Worm (Caenorhabditis elegans) whole organism, L1 larva: ENCODE results near the gene Y25C1A.2.

ENCODE experiments used
- C16A3.4 ChIP-seq: fragments of 150-350 bp; optimal IDR thresholded peaks from 2 replicates; lab custom pipeline; 2014; ENCODE audit warnings: missing biosample characterization, missing genetic modification characterization
- F16B12.6 ChIP-seq: fragments of 150-350 bp; optimal IDR thresholded peaks from 2 replicates; lab custom pipeline; 2014; ENCODE audit warnings: missing biosample characterization, missing genetic modification characterization
- Y116A8C.19 ChIP-seq: sonication (generic microtip); optimal IDR thresholded peaks from 2 replicates; lab custom pipeline; 2016; ENCODE audit warnings: missing compliant biosample characterization, missing genetic modification characterization, borderline replicate concordance
- aha-1 ChIP-seq: fragments of 150-350 bp; optimal IDR thresholded peaks from 2 replicates; lab custom pipeline; 2014; ENCODE audit warnings: missing biosample characterization, missing genetic modification characterization
- blmp-1 ChIP-seq: fragments of 150-350 bp; optimal IDR thresholded peaks from 2 replicates; lab custom pipeline; 2014; ENCODE audit warnings: missing biosample characterization, missing genetic modification characterization
- ceh-8 ChIP-seq: fragments of 200-800 bp; sonication (Bioruptor generic); optimal IDR thresholded peaks from 2 replicates; lab custom pipeline; 2018; ENCODE audit warnings: mild to moderate bottlenecking, missing genetic modification characterization, moderate library complexity, missing compliant biosample characterization
- ces-1 ChIP-seq: fragments of 150-350 bp; optimal IDR thresholded peaks from 2 replicates; lab custom pipeline; 2014; ENCODE audit warnings: missing biosample characterization, missing genetic modification reagents, missing genetic modification characterization
- dpl-1 ChIP-seq, 3 experiments: fragments of 150-350 bp in 2 of 3; sonication (generic microtip) in 1 of 3; optimal IDR thresholded peaks; 2 replicates each; lab custom pipeline; 2014 to 2017; ENCODE audit warnings: missing biosample characterization in 3 of 3, missing genetic modification characterization in 3 of 3, missing genetic modification reagents in 3 of 3
- dsc-1 ChIP-seq: sonication (generic microtip); optimal IDR thresholded peaks from 2 replicates; lab custom pipeline; 2016; ENCODE audit warnings: mild to moderate bottlenecking, missing genetic modification characterization, missing compliant biosample characterization
- efl-1 ChIP-seq, 4 experiments: fragments of 150-350 bp; optimal IDR thresholded peaks in 3 of 4; peaks in 1 of 4; 1 replicate in 1 of 4; 2 replicates in 3 of 4; lab custom pipeline; 2014; ENCODE audit warnings: missing biosample characterization in 2 of 4, missing genetic modification characterization in 2 of 4, missing genetic modification reagents in 2 of 4
- egl-13 ChIP-seq: sonication (generic microtip); optimal IDR thresholded peaks from 2 replicates; lab custom pipeline; 2016; ENCODE audit warnings: missing genotype, missing genetic modification reagents, missing genetic modification characterization, missing compliant biosample characterization
- elt-2 ChIP-seq: sonication (generic microtip); optimal IDR thresholded peaks from 2 replicates; lab custom pipeline; 2016; ENCODE audit warnings: missing genetic modification characterization, mild to moderate bottlenecking, inconsistent platforms, missing compliant biosample characterization, missing genetic modification reagents
- ets-5 ChIP-seq: fragments of 200-800 bp; sonication (Bioruptor generic); IDR thresholded peaks from 2 replicates; pipeline ENCODE4 v1.3.6; 2022; ENCODE audit warnings: missing genetic modification characterization, missing compliant biosample characterization
- fkh-10 ChIP-seq: sonication (generic microtip); optimal IDR thresholded peaks from 2 replicates; lab custom pipeline; 2017; ENCODE audit warnings: missing biosample characterization, missing genetic modification reagents, missing genetic modification characterization
- fkh-4 ChIP-seq: sonication (generic microtip); optimal IDR thresholded peaks from 2 replicates; lab custom pipeline; 2016; ENCODE audit warnings: missing compliant biosample characterization, missing genetic modification characterization, borderline replicate concordance
- fos-1 ChIP-seq: fragments of 150-350 bp; optimal IDR thresholded peaks from 2 replicates; lab custom pipeline; 2014; ENCODE audit warnings: missing biosample characterization, missing genetic modification characterization
- grh-1 ChIP-seq: fragments of 200-800 bp; sonication (Bioruptor generic); IDR thresholded peaks from 2 replicates; pipeline ENCODE4 v1.3.6; 2022; ENCODE audit warnings: missing genetic modification reagents, missing genetic modification characterization, missing compliant biosample characterization
- hlh-17 ChIP-seq: fragments of 200-800 bp; sonication (Bioruptor generic); optimal IDR thresholded peaks from 2 replicates; lab custom pipeline; 2018; ENCODE audit warnings: missing genetic modification characterization, mild to moderate bottlenecking, missing compliant biosample characterization, moderate library complexity, borderline replicate concordance
- hpl-2 ChIP-seq: fragments of 150-350 bp; optimal IDR thresholded peaks from 2 replicates; lab custom pipeline; 2014; ENCODE audit warnings: missing biosample characterization, missing genetic modification reagents, missing genetic modification characterization
- irx-1 ChIP-seq: sonication (generic microtip); optimal IDR thresholded peaks from 2 replicates; lab custom pipeline; 2016; ENCODE audit warnings: missing genetic modification characterization, missing compliant biosample characterization
- isw-1 ChIP-seq: fragments of 200-800 bp; sonication (Bioruptor generic); IDR thresholded peaks from 2 replicates; pipeline ENCODE4 v1.3.6; 2022; ENCODE audit warnings: missing genetic modification characterization, missing compliant biosample characterization
- jun-1 ChIP-seq: fragments of 150-350 bp; optimal IDR thresholded peaks from 2 replicates; lab custom pipeline; 2014; ENCODE audit warnings: missing biosample characterization, missing genetic modification reagents, missing genetic modification characterization
- lin-13 ChIP-seq: fragments of 150-350 bp; optimal IDR thresholded peaks from 2 replicates; lab custom pipeline; 2014; ENCODE audit warnings: missing biosample characterization, missing genetic modification reagents, missing genetic modification characterization
- lin-39 ChIP-seq: fragments of 150-350 bp; optimal IDR thresholded peaks from 2 replicates; lab custom pipeline; 2014; ENCODE audit warnings: missing biosample characterization, missing genetic modification reagents, missing genetic modification characterization
- mef-2 ChIP-seq: fragments of 150-350 bp; optimal IDR thresholded peaks from 2 replicates; lab custom pipeline; 2014; ENCODE audit warnings: missing biosample characterization, missing genetic modification characterization
- mep-1 ChIP-seq: fragments of 150-350 bp; optimal IDR thresholded peaks from 2 replicates; lab custom pipeline; 2014; ENCODE audit warnings: missing biosample characterization, missing genetic modification characterization
- nhr-11 ChIP-seq: fragments of 150-350 bp; optimal IDR thresholded peaks from 2 replicates; lab custom pipeline; 2014; ENCODE audit warnings: missing biosample characterization, missing genetic modification characterization
- nhr-20 ChIP-seq: sonication (generic microtip); optimal IDR thresholded peaks from 2 replicates; lab custom pipeline; 2016; ENCODE audit warnings: mild to moderate bottlenecking, missing genetic modification characterization, missing compliant biosample characterization
- nhr-28 ChIP-seq: fragments of 150-350 bp; optimal IDR thresholded peaks from 2 replicates; lab custom pipeline; 2014; ENCODE audit warnings: missing biosample characterization, missing genetic modification characterization
- nhr-76 ChIP-seq: sonication (generic microtip); optimal IDR thresholded peaks from 2 replicates; lab custom pipeline; 2017; ENCODE audit warnings: missing biosample characterization, missing genetic modification characterization
- nhr-77 ChIP-seq: fragments of 150-350 bp; optimal IDR thresholded peaks from 2 replicates; lab custom pipeline; 2014; ENCODE audit warnings: missing biosample characterization, missing genetic modification characterization
- nhr-84 ChIP-seq: sonication (generic microtip); optimal IDR thresholded peaks from 2 replicates; lab custom pipeline; 2017; ENCODE audit warnings: missing biosample characterization, missing genetic modification characterization
- nhr-85 ChIP-seq: sonication (generic microtip); peaks from one replicate; lab custom pipeline; 2016; ENCODE audit warnings: missing genetic modification characterization, inconsistent platforms, missing compliant biosample characterization
- nhr-90 ChIP-seq: sonication (generic microtip); optimal IDR thresholded peaks from 2 replicates; lab custom pipeline; 2016; ENCODE audit warnings: mild to moderate bottlenecking, missing genetic modification characterization, missing compliant biosample characterization; ENCODE audit not compliant: poor library complexity
- pag-3 ChIP-seq: sonication (generic microtip); optimal IDR thresholded peaks from 2 replicates; lab custom pipeline; 2017; ENCODE audit warnings: missing genetic modification characterization, mild to moderate bottlenecking, missing compliant biosample characterization, antibody characterized with exemption, borderline replicate concordance; ENCODE audit not compliant: insufficient read depth
- rnt-1 ChIP-seq: sonication (generic microtip); optimal IDR thresholded peaks from 2 replicates; lab custom pipeline; 2016; ENCODE audit warnings: mild to moderate bottlenecking, missing genetic modification characterization, moderate library complexity, missing compliant biosample characterization
- skn-1 ChIP-seq: fragments of 150-350 bp; optimal IDR thresholded peaks from 2 replicates; lab custom pipeline; 2014; ENCODE audit warnings: missing biosample characterization, missing genetic modification characterization
- swsn-7 ChIP-seq: sonication (generic microtip); optimal IDR thresholded peaks from 2 replicates; lab custom pipeline; 2016; ENCODE audit warnings: missing genetic modification characterization, missing compliant biosample characterization
- tbx-2 ChIP-seq: sonication (generic microtip); optimal IDR thresholded peaks from 2 replicates; lab custom pipeline; 2016; ENCODE audit warnings: missing genetic modification characterization, missing compliant biosample characterization
- unc-130 ChIP-seq: fragments of 150-350 bp; optimal IDR thresholded peaks from 2 replicates; lab custom pipeline; 2017; ENCODE audit warnings: missing biosample characterization, missing genetic modification characterization, inconsistent platforms
- unc-30 ChIP-seq: sonication (generic microtip); optimal IDR thresholded peaks from 2 replicates; lab custom pipeline; 2017; ENCODE audit warnings: missing biosample characterization, missing genetic modification characterization
- xbp-1 ChIP-seq: sonication (generic microtip); optimal IDR thresholded peaks from 2 replicates; lab custom pipeline; 2016; ENCODE audit warnings: missing genetic modification characterization, missing compliant biosample characterization
- ztf-4 ChIP-seq: fragments of 150-350 bp; optimal IDR thresholded peaks from 2 replicates; lab custom pipeline; 2014; ENCODE audit warnings: missing biosample characterization, missing genetic modification characterization

Gene Y25C1A.2

DNA sequence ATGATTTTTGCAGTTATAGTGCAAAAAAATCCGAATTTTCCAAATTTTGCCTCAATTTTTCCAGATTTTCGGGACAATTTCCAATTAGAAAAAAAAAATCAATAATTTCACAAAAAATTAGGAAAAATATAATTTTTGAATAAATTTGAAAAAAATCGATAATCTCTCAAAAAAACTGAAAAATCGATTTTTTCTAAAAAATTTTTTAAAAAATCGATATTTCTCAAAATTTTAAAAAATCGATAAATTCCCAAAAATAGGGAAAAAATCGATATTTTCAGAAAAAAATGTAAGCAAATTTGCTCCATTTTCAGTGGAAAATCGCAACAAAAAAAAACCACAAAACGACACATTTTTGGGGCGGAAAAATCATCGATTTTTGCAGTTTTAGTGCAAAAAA lies 44.5 kb upstream of the Y25C1A.2 start:
- TF ChIP-seq mef-2, result no peak
- TF ChIP-seq, all 84 proteins: peak for 0

DNA sequence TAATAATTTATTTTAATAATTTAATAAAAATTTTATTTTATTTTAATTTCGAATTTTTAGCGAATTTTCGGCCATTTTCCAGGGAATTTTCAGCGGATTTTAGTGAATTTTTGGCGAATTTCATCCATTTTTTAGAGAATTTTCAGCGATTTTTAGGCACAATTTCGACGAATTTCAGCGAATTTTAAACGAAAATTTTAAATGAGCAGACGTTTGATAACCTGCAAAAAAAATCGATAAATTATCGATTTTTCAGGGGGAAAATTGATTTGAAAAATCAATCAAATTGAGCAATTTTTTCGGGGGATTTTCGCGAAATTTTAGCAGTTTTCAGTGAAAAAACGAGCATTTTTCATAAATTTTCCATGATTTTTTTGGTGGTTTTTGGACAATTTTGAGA lies 43.8 kb upstream of the Y25C1A.2 start:
- no peak for TF ChIP-seq efl-1 (optimal IDR thresholded peaks at IDR 0.05; lab: Kevin White, UChicago)
- TF ChIP-seq efl-1 (GFP tag; optimal IDR thresholded peaks at IDR 0.05 in 1 of 2; lab: Kevin White, UChicago), result peak in 1 of 2 experiments; percentile 7
- TF ChIP-seq fos-1 (tag; lab: Kevin White, UChicago), result no peak
- TF ChIP-seq, all 84 proteins: peak for 1

DNA sequence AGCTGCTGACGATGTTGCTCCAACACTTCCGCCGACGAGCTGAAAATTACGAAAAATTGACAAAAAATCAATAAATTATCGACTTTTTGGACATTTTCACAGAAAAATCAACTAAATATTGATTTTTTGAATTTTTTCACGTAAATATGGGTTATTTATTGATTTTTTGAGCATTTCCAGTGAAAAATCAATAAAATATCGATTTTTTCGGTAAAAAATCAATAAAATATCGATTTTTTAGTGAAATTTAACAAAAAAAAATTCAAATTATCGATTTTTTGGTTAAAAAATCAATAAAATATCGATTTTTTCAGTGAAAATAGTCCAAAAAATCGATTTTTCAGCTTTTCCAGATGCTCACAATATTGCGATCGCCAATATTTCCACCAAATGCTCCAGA lies 42.2 kb upstream of the Y25C1A.2 start:
- TF ChIP-seq pag-3 (no peak), nhr-28 (tag; lab: Kevin White, UChicago) (no peak), unc-130 (tag; lab: Kevin White, UChicago) (no peak), ces-1 (GFP tag; lab: Kevin White, UChicago) (no peak), ets-5 (no peak), C16A3.4 (tag; lab: Kevin White, UChicago) (no peak), skn-1 (tag; lab: Kevin White, UChicago) (no peak), hlh-17 (no peak), lin-13 (GFP tag; lab: Kevin White, UChicago) (no peak), mep-1 (tag; lab: Kevin White, UChicago) (no peak), F16B12.6 (tag; lab: Kevin White, UChicago) (no peak), dsc-1 (no peak), lin-39 (tag; lab: Kevin White, UChicago) (no peak), nhr-76 (no peak), nhr-90 (tag; lab: Kevin White, UChicago) (no peak), fkh-10 (GFP tag; lab: Kevin White, UChicago) (no peak), ceh-8 (GFP tag; lab: Kevin White, UChicago) (no peak), hpl-2 (no peak)
- TF ChIP-seq, all 84 proteins: peak for 0

DNA sequence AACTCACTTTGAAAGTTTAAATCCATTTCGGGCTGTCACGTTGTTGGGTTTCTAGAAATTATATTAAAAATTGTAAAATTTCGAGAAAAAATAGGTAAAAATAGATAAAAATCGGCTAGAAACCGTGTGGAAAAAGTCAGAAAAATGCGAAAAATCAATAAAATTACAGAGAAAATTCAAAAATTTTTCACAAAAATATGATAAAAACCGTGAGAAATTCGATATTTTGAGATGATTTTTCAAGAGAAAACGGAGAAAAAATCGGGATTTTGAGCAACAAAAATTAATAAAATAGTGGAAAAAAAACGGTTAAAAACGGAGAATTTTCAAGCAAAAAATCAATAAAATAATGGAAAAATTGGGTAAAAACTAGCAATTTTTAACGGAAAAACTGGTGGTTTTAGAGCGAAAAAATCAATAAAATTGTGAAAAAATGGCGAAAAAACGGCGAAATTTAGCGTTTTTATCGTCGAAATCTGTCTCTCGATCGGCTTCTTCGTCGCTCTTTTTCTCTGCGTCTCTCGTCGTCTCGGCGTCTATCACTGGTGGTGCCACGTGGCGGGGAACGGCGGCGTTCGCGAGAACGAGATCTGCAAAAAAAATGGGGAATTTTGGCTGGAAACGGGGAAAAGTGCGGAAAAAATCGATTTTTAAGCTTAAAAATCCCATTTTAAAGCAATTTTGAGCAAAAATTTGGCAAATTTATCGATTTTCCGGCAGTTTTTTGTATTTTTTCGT lies 41.2 kb upstream of the Y25C1A.2 start, which contains the start of gene Y25C1A.7:
Gene Y25C1A.7, minus strand, starts transcription at position 51 of the 738 bp plus-strand sequence.
- TF ChIP-seq efl-1 (optimal IDR thresholded peaks at IDR 0.05; lab: Kevin White, UChicago), result no peak
- peak in 1 of 2 experiments; percentile 12 for TF ChIP-seq efl-1 (GFP tag; optimal IDR thresholded peaks at IDR 0.05 in 1 of 2; lab: Kevin White, UChicago)
- TF ChIP-seq nhr-85 (tag; lab: Kevin White, UChicago), result peak; percentile 12
- TF ChIP-seq unc-30, result no peak

DNA sequence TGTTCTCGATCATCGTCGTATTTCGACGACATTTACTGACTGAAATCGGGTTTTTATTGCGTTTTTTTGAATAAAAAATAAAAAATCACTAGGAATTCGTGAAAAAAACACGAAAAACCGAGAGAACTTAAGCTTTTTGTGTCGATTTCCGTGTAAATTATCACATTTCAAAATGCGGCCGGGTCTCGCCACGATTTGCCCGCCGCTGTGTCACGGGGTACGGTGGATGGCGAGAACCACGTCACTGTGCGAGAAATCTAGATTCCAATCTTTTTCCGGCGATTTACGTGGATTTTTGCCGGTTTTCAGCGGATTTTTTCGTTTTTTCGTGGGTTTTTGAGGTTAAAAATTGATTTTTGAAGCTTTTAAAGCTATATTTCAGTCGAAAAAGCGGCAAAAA lies 35.5 kb upstream of the Y25C1A.2 start, which contains the start of gene Y25C1A.8:
Gene Y25C1A.8, minus strand, starts transcription at position 45 of the 400 bp plus-strand sequence.
- TF ChIP-seq xbp-1 (tag; lab: Kevin White, UChicago), result peak; percentile 99
- TF ChIP-seq fkh-10 (GFP tag; lab: Kevin White, UChicago), result peak; percentile 87
- TF ChIP-seq grh-1 (GFP tag; lab: Robert Waterston, UW), result peak; percentile 89
- peak; percentile 43 for TF ChIP-seq blmp-1
- TF ChIP-seq nhr-11 (tag; lab: Kevin White, UChicago), result peak; percentile 66
- peak; percentile 56 for TF ChIP-seq nhr-77 (tag; lab: Kevin White, UChicago)
- peak; percentile 85 for TF ChIP-seq ceh-8 (GFP tag; lab: Kevin White, UChicago)
- peak; percentile 89 for TF ChIP-seq C16A3.4 (tag; lab: Kevin White, UChicago)
- peak; percentile 94 for TF ChIP-seq lin-39 (tag; lab: Kevin White, UChicago)
- TF ChIP-seq Y116A8C.19 (tag; lab: Kevin White, UChicago), result no peak
- TF ChIP-seq nhr-84 (tag; lab: Kevin White, UChicago), result no peak
- peak; percentile 86 for TF ChIP-seq ztf-4 (tag; lab: Kevin White, UChicago)
- TF ChIP-seq fkh-4 (tag; lab: Kevin White, UChicago), result peak; percentile 60
- TF ChIP-seq aha-1 (tag; lab: Kevin White, UChicago), result peak; percentile 48
- peak; percentile 98 for TF ChIP-seq rnt-1 (tag; lab: Kevin White, UChicago)
- TF ChIP-seq isw-1, result peak; percentile 90
- TF ChIP-seq nhr-20, result no peak
- peak; percentile 86 for TF ChIP-seq egl-13
- TF ChIP-seq swsn-7 (tag; lab: Kevin White, UChicago), result peak; percentile 92
- TF ChIP-seq elt-2 (tag; lab: Kevin White, UChicago), result peak; percentile 83
- peak; percentile 73 to 85 (median 84) for TF ChIP-seq dpl-1 (GFP tag; optimal IDR thresholded peaks at IDR 0.05; lab: Kevin White, UChicago)
- TF ChIP-seq irx-1 (tag; lab: Kevin White, UChicago), result peak; percentile 91
- TF ChIP-seq jun-1, result peak; percentile 81
- peak; percentile 88 for TF ChIP-seq hpl-2
- no peak for TF ChIP-seq nhr-90 (tag; lab: Kevin White, UChicago)
- TF ChIP-seq tbx-2 (tag; lab: Kevin White, UChicago), result peak; percentile 94
